Fruit fly (Drosophila melanogaster) whole organism, prepupa: ENCODE data around the gene PolD2.

ENCODE experiments used
- CG34406 ChIP-seq: fragments of 200-800 bp; sonication (Bioruptor generic); optimal IDR thresholded peaks from 3 replicates; lab custom pipeline; 2016; ENCODE audit warnings: missing biosample characterization, missing genetic modification characterization
- cyc ChIP-seq: fragments of 200-800 bp; sonication (Bioruptor generic); optimal IDR thresholded peaks from 3 replicates; lab custom pipeline; 2016; ENCODE audit warnings: missing biosample characterization, missing genetic modification characterization
- svp ChIP-seq: fragments of 200-800 bp; sonication (Bioruptor generic); peaks from one replicate; lab custom pipeline; 2016; ENCODE audit warnings: missing biosample characterization, missing genetic modification characterization

DNA sequence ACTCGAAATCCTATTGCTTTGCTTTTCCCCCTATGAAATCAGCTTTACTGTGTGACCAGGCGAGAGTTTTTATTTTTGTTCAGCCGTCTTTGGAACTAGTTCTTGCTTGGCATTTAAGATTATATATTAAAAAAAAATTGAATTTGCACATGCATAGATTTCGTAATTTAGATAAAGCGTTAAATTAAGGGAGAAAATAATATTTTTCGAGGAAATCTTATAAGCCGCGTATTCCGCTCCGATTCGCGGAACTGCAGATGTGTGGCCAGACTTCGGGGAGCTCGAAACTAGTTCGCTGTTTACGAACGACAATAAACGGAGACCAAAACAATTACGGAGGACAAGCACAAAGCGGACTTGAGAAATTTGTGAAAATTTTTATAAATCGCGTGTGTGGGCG lies 27.4 kb downstream of the PolD2 start, which contains the start of the genes JTBR and CG42676:
- TF ChIP-seq svp (no peak), cyc (no peak), CG34406 (no peak)
